Worm (Caenorhabditis elegans) whole organism, dauer: ENCODE data around the gene F26G1.9.

Experiments
- unc-62 ChIP-seq: sonication (generic microtip); optimal IDR thresholded peaks from 2 replicates; lab custom pipeline; 2017; ENCODE audit warnings: missing biosample characterization, missing genetic modification reagents, missing genetic modification characterization

F26G1.9 gene

ce11 chrII:4726750-4727384, 46.9 kb downstream of the F26G1.9 start:
- TF ChIP-seq unc-62 = no peak

DNA sequence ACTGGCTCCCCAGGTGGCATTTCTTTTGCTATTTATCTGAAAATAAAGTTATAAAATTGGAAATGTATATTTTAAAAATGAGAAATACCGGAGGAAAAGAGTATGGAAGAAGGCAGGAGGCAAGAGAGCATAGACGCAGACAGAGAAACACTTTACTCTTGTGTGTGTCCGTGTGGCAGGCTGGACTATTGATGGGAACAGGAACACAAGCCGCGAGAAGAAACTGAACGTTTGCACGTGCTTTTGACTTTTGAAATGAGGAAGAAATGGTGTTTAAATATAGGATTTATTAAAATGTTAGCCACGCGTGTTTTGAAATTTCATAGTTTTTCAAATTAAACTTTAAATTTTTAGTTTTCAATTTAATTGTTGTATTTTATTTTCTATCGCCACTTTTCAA, 47.7 kb downstream of the F26G1.9 start, which contains the start of gene F10G7.10:
TSS of gene F10G7.10 (minus strand) at position 145 of the 400 bp plus-strand sequence.
- TF ChIP-seq unc-62 = no peak
